Worm (Caenorhabditis elegans) whole organism, L3 larva: ENCODE results near the gene msp-77.

Source experiments
- R02D3.7 ChIP-seq: fragments of 150-350 bp; optimal IDR thresholded peaks from 2 replicates; lab custom pipeline; 2014; ENCODE audit warnings: missing biosample characterization, missing genetic modification characterization
- ceh-9 ChIP-seq: sonication (generic microtip); optimal IDR thresholded peaks from 2 replicates; lab custom pipeline; 2018; ENCODE audit warnings: missing biosample characterization, missing genetic modification characterization
- egl-27 ChIP-seq: sonication (generic microtip); optimal IDR thresholded peaks from 4 replicates; lab custom pipeline; 2017; ENCODE audit warnings: missing biosample characterization, missing genetic modification reagents, missing genetic modification characterization
- egl-5 ChIP-seq: fragments of 150-350 bp; optimal IDR thresholded peaks from 2 replicates; lab custom pipeline; 2017; ENCODE audit warnings: missing biosample characterization, missing genetic modification reagents, missing genetic modification characterization, inconsistent platforms
- elt-3 ChIP-seq, 3 experiments: fragments of 150-350 bp in 1 of 3; sonication (generic microtip) in 2 of 3; optimal IDR thresholded peaks; 2 replicates in 2 of 3; 4 replicates in 1 of 3; lab custom pipeline; 2014 to 2017; ENCODE audit warnings: missing biosample characterization in 3 of 3, missing genetic modification characterization in 3 of 3
- fos-1 ChIP-seq: fragments of 150-350 bp; optimal IDR thresholded peaks from 2 replicates; lab custom pipeline; 2014; ENCODE audit warnings: missing biosample characterization, missing genetic modification characterization
- jun-1 ChIP-seq: fragments of 150-350 bp; optimal IDR thresholded peaks from 2 replicates; lab custom pipeline; 2014; ENCODE audit warnings: missing biosample characterization, missing genetic modification reagents, missing genetic modification characterization
- nfya-1 ChIP-seq: sonication (generic microtip); optimal IDR thresholded peaks from 2 replicates; lab custom pipeline; 2017; ENCODE audit warnings: missing genetic modification characterization, mild to moderate bottlenecking, missing compliant biosample characterization, antibody characterized with exemption, moderate library complexity; ENCODE audit not compliant: insufficient read depth
- nhr-11 ChIP-seq: fragments of 150-350 bp; optimal IDR thresholded peaks from 2 replicates; lab custom pipeline; 2014; ENCODE audit warnings: missing biosample characterization, missing genetic modification characterization
- nhr-28 ChIP-seq: fragments of 150-350 bp; optimal IDR thresholded peaks from 2 replicates; lab custom pipeline; 2014; ENCODE audit warnings: missing biosample characterization, missing genetic modification characterization
- skn-1 ChIP-seq: fragments of 150-350 bp; optimal IDR thresholded peaks from 2 replicates; lab custom pipeline; 2014; ENCODE audit warnings: missing biosample characterization, missing genetic modification characterization
- snpc-4 ChIP-seq: fragments of 150-350 bp; optimal IDR thresholded peaks from 2 replicates; lab custom pipeline; 2014; ENCODE audit warnings: missing biosample characterization, missing genetic modification characterization
- unc-39 ChIP-seq: sonication (generic microtip); optimal IDR thresholded peaks from 4 replicates; lab custom pipeline; 2017; ENCODE audit warnings: missing biosample characterization, missing genetic modification characterization
- ztf-4 ChIP-seq: fragments of 150-350 bp; optimal IDR thresholded peaks from 2 replicates; lab custom pipeline; 2014; ENCODE audit warnings: missing biosample characterization, missing genetic modification characterization

DNA sequence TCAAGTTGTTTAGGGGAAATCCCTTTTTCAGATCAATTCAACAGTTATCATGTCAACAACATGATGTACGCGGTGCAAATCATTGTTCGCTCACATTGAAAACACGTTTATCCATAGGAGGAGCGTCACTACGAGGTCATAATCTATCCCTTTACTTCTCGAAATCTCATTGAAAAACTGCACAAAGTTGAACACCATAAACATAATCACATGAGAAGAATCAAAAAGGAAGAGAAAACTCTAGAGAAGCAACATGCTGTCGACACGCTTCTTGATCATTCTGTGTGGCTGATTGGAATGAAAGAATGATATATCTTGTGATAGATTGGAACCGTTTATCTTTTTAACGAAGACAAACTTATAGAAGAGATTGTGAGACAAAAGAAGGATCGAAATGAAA, 26.5 kb upstream of the msp-77 start:
- no peak for TF ChIP-seq egl-27 (tag; lab: Kevin White, UChicago)
- TF ChIP-seq skn-1 (tag; lab: Kevin White, UChicago): no peak
- no peak for TF ChIP-seq fos-1 (tag; lab: Kevin White, UChicago)
- TF ChIP-seq jun-1: no peak
- TF ChIP-seq ceh-9: no peak
- peak; percentile 29 for TF ChIP-seq nfya-1 (tag; lab: Kevin White, UChicago)
- TF ChIP-seq unc-39 (tag; lab: Kevin White, UChicago): no peak
- TF ChIP-seq R02D3.7: no peak
- no peak for TF ChIP-seq nhr-28 (tag; lab: Kevin White, UChicago)
- TF ChIP-seq nhr-11 (tag; lab: Kevin White, UChicago): no peak
- TF ChIP-seq egl-5 (tag; lab: Kevin White, UChicago): no peak
- TF ChIP-seq snpc-4: no peak
- peak in 2 of 3 experiments; percentile 40 to 50 for TF ChIP-seq elt-3 (tag; optimal IDR thresholded peaks at IDR 0.05; lab: Kevin White, UChicago)
- peak; percentile 77 for TF ChIP-seq ztf-4 (tag; lab: Kevin White, UChicago)
